Fruit fly (Drosophila melanogaster) whole organism, embryonic: ENCODE measurements around the gene Fam92.

Source experiments
- BtbVII ChIP-seq: fragments of 200-800 bp; sonication (Bioruptor generic); optimal IDR thresholded peaks from 3 replicates; lab custom pipeline; 2017; ENCODE audit warnings: missing biosample characterization, mild to moderate bottlenecking, missing genetic modification characterization
- CG1024 ChIP-seq: fragments of 200-800 bp; sonication (Bioruptor generic); IDR thresholded peaks from 2 replicates; pipeline ENCODE4 v1.3.6; 2022; ENCODE audit warnings: missing biosample characterization, missing genetic modification characterization
- CG12219 ChIP-seq: fragments of 200-800 bp; sonication (Bioruptor generic); optimal IDR thresholded peaks from 3 replicates; lab custom pipeline; 2018; ENCODE audit warnings: missing biosample characterization, mild to moderate bottlenecking, missing genetic modification characterization
- CG13123 ChIP-seq: fragments of 200-800 bp; sonication (Bioruptor generic); optimal IDR thresholded peaks from 2 replicates; lab custom pipeline; 2016; ENCODE audit warnings: missing biosample characterization, missing genetic modification characterization
- CG15011 ChIP-seq: fragments of 200-800 bp; sonication (Bioruptor generic); optimal IDR thresholded peaks from 3 replicates; lab custom pipeline; 2018; ENCODE audit warnings: missing biosample characterization, mild to moderate bottlenecking, missing genetic modification characterization
- CG17612 ChIP-seq: fragments of 200-800 bp; sonication (Bioruptor generic); IDR thresholded peaks from 2 replicates; pipeline ENCODE4 v1.3.6; 2022; ENCODE audit warnings: missing biosample characterization, missing genetic modification characterization
- CG3281 ChIP-seq: fragments of 200-800 bp; sonication (Bioruptor generic); optimal IDR thresholded peaks from 3 replicates; lab custom pipeline; 2017; ENCODE audit warnings: missing biosample characterization, mild to moderate bottlenecking, missing genetic modification characterization
- CG42726 ChIP-seq: fragments of 200-800 bp; sonication (Bioruptor generic); IDR thresholded peaks from 2 replicates; pipeline ENCODE4 v1.3.6; 2022; ENCODE audit warnings: missing biosample characterization, missing genetic modification characterization; ENCODE audit not compliant: partially characterized antibody
- CG5245 ChIP-seq: fragments of 200-800 bp; sonication (Bioruptor generic); optimal IDR thresholded peaks from 3 replicates; lab custom pipeline; 2016; ENCODE audit warnings: missing biosample characterization, missing genetic modification characterization
- CG6272 ChIP-seq: fragments of 200-800 bp; sonication (Bioruptor generic); IDR thresholded peaks from 2 replicates; pipeline ENCODE4 v1.3.6; 2022; ENCODE audit warnings: missing biosample characterization, missing genetic modification characterization
- CG6791 ChIP-seq: fragments of 200-800 bp; sonication (Bioruptor generic); IDR thresholded peaks from 3 replicates; pipeline ENCODE4 v1.3.6; 2022; ENCODE audit warnings: missing biosample characterization, missing genetic modification characterization; ENCODE audit not compliant: partially characterized antibody
- CG8478 ChIP-seq: fragments of >200 bp; optimal IDR thresholded peaks from 2 replicates; lab custom pipeline; 2018
- D19A ChIP-seq: fragments of 200-800 bp; optimal IDR thresholded peaks from 3 replicates; lab custom pipeline; 2019; ENCODE audit warnings: missing biosample characterization, mild to moderate bottlenecking, missing genetic modification characterization, moderate library complexity
- Dref ChIP-seq: fragments of 200-800 bp; sonication (Bioruptor generic); IDR thresholded peaks from 2 replicates; pipeline ENCODE4 v1.3.6; 2022; ENCODE audit warnings: missing biosample characterization, missing genetic modification characterization
- Eip74EF ChIP-seq, 2 experiments: fragments of 200-800 bp in 1 of 2; fragments of >200 bp in 1 of 2; sonication (Bioruptor generic) in 1 of 2; optimal IDR thresholded peaks; 2 replicates each; lab custom pipeline; 2017 to 2019; ENCODE audit warnings: missing biosample characterization in 2 of 2, missing genetic modification characterization in 2 of 2, mild to moderate bottlenecking in 1 of 2, moderate library complexity in 1 of 2
- Elba2 ChIP-seq: fragments of 200-800 bp; sonication (Bioruptor generic); optimal IDR thresholded peaks from 3 replicates; lab custom pipeline; 2016; ENCODE audit warnings: missing biosample characterization, missing genetic modification characterization
- Hand ChIP-seq: fragments of 200-800 bp; sonication (Bioruptor generic); optimal IDR thresholded peaks from 2 replicates; lab custom pipeline; 2017; ENCODE audit warnings: mild to moderate bottlenecking, missing biosample characterization, missing genetic modification reagents, missing genetic modification characterization
- Hmx ChIP-seq: fragments of 200-800 bp; sonication (Bioruptor generic); optimal IDR thresholded peaks from 2 replicates; lab custom pipeline; 2016; ENCODE audit warnings: missing biosample characterization, missing genetic modification characterization
- Hr39 ChIP-seq: fragments of >200 bp; optimal IDR thresholded peaks from 2 replicates; lab custom pipeline; 2017
- Hr78 ChIP-seq, 2 experiments: fragments of 200-800 bp in 1 of 2; fragments of >200 bp in 1 of 2; sonication (Bioruptor generic) in 1 of 2; optimal IDR thresholded peaks; 2 replicates each; lab custom pipeline; 2017 to 2019; ENCODE audit warnings: missing biosample characterization in 2 of 2, missing genetic modification characterization in 2 of 2, mild to moderate bottlenecking in 1 of 2, moderate library complexity in 1 of 2
- Lim3 ChIP-seq: fragments of 200-800 bp; sonication (Bioruptor generic); IDR thresholded peaks from 2 replicates; pipeline ENCODE4 v1.3.6; 2022; ENCODE audit warnings: missing biosample characterization, missing genetic modification characterization
- Lpt ChIP-seq: fragments of >200 bp; optimal IDR thresholded peaks from 2 replicates; lab custom pipeline; 2018; ENCODE audit warnings: missing biosample characterization, missing genetic modification characterization
- Mes4 ChIP-seq: fragments of 200-800 bp; sonication (Bioruptor generic); optimal IDR thresholded peaks from 2 replicates; lab custom pipeline; 2016; ENCODE audit warnings: missing biosample characterization, missing genetic modification characterization
- Mrtf ChIP-seq: fragments of 200-800 bp; sonication (Bioruptor generic); IDR thresholded peaks from 3 replicates; pipeline ENCODE4 v1.3.6; 2022; ENCODE audit warnings: missing biosample characterization, missing genetic modification characterization
- PHDP ChIP-seq: fragments of 200-800 bp; sonication (Bioruptor generic); optimal IDR thresholded peaks from 3 replicates; lab custom pipeline; 2018; ENCODE audit warnings: missing biosample characterization, mild to moderate bottlenecking, missing genetic modification characterization, moderate library complexity
- Scr ChIP-seq: fragments of 200-800 bp; sonication (Bioruptor generic); IDR thresholded peaks from 2 replicates; pipeline ENCODE4 v1.3.6; 2022; ENCODE audit warnings: missing biosample characterization, missing genetic modification characterization; ENCODE audit not compliant: partially characterized antibody
- Xbp1 ChIP-seq: fragments of 200-800 bp; sonication (Bioruptor generic); optimal IDR thresholded peaks from 3 replicates; lab custom pipeline; 2016; ENCODE audit warnings: missing biosample characterization, mild to moderate bottlenecking, missing genetic modification characterization
- cato ChIP-seq: fragments of 200-800 bp; sonication (Bioruptor generic); optimal IDR thresholded peaks from 2 replicates; lab custom pipeline; 2016; ENCODE audit warnings: missing biosample characterization, missing genetic modification characterization, borderline replicate concordance
- chinmo ChIP-seq: fragments of 200-800 bp; sonication (Bioruptor generic); IDR thresholded peaks from 4 replicates; pipeline ENCODE4 v1.3.6; 2022; ENCODE audit warnings: missing biosample characterization, missing genetic modification characterization; ENCODE audit not compliant: partially characterized antibody
- chn ChIP-seq: fragments of 200-800 bp; sonication (Bioruptor generic); optimal IDR thresholded peaks from 2 replicates; lab custom pipeline; 2016; ENCODE audit warnings: missing biosample characterization, missing genetic modification characterization
- crc ChIP-seq: fragments of 200-800 bp; sonication (Bioruptor generic); optimal IDR thresholded peaks from 2 replicates; lab custom pipeline; 2016; ENCODE audit warnings: missing biosample characterization, missing genetic modification characterization
- dan ChIP-seq: fragments of 200-800 bp; sonication (Bioruptor generic); IDR thresholded peaks from 2 replicates; pipeline ENCODE4 v1.3.6; 2022; ENCODE audit warnings: missing biosample characterization, missing genetic modification characterization
- danr ChIP-seq: fragments of 200-800 bp; sonication (Bioruptor generic); IDR thresholded peaks from 2 replicates; pipeline ENCODE4 v1.3.6; 2022; ENCODE audit warnings: missing biosample characterization, missing genetic modification characterization
- emc ChIP-seq: fragments of 200-800 bp; sonication (Bioruptor generic); optimal IDR thresholded peaks from 2 replicates; lab custom pipeline; 2016; ENCODE audit warnings: missing biosample characterization, missing genetic modification characterization
- fd3F ChIP-seq: fragments of 200-800 bp; sonication (Bioruptor generic); optimal IDR thresholded peaks from 2 replicates; lab custom pipeline; 2018; ENCODE audit warnings: missing biosample characterization, mild to moderate bottlenecking, missing genetic modification characterization, moderate library complexity
- fd64A ChIP-seq: fragments of 200-800 bp; sonication (Bioruptor generic); optimal IDR thresholded peaks from 3 replicates; lab custom pipeline; 2018; ENCODE audit warnings: missing biosample characterization, mild to moderate bottlenecking, missing genetic modification characterization
- ftz-f1 ChIP-seq: fragments of 200-800 bp; sonication (Bioruptor generic); optimal IDR thresholded peaks from 2 replicates; lab custom pipeline; 2016; ENCODE audit warnings: missing biosample characterization, missing genetic modification characterization
- her ChIP-seq: fragments of 200-800 bp; sonication (Bioruptor generic); optimal IDR thresholded peaks from 2 replicates; lab custom pipeline; 2016; ENCODE audit warnings: missing biosample characterization, missing genetic modification characterization
- insv ChIP-seq, 2 experiments: fragments of 200-800 bp; sonication (Bioruptor generic); optimal IDR thresholded peaks; 3 replicates each; lab custom pipeline; 2016 to 2018; ENCODE audit warnings: missing biosample characterization in 2 of 2, missing genetic modification characterization in 2 of 2
- jigr1 ChIP-seq: fragments of 200-800 bp; sonication (Bioruptor generic); IDR thresholded peaks from 3 replicates; pipeline ENCODE4 v1.3.6; 2022; ENCODE audit warnings: missing biosample characterization, missing genetic modification characterization
- kah ChIP-seq: fragments of 200-800 bp; sonication (Bioruptor generic); optimal IDR thresholded peaks from 2 replicates; lab custom pipeline; 2018; ENCODE audit warnings: missing biosample characterization, mild to moderate bottlenecking, missing genetic modification characterization
- lbe ChIP-seq: fragments of 200-800 bp; sonication (Bioruptor generic); optimal IDR thresholded peaks from 2 replicates; lab custom pipeline; 2016; ENCODE audit warnings: missing biosample characterization, mild to moderate bottlenecking, missing genetic modification characterization
- maf-S ChIP-seq: fragments of 200-800 bp; sonication (Bioruptor generic); optimal IDR thresholded peaks from 2 replicates; lab custom pipeline; 2016; ENCODE audit warnings: missing biosample characterization, missing genetic modification characterization
- mld ChIP-seq: fragments of 200-800 bp; sonication (Bioruptor generic); IDR thresholded peaks from 3 replicates; pipeline ENCODE4 v1.3.6; 2022; ENCODE audit warnings: missing biosample characterization, missing genetic modification characterization; ENCODE audit not compliant: partially characterized antibody
- nerfin-2 ChIP-seq: fragments of 200-800 bp; sonication (Bioruptor generic); IDR thresholded peaks from 2 replicates; pipeline ENCODE4 v1.3.6; 2022; ENCODE audit warnings: missing biosample characterization, missing genetic modification characterization; ENCODE audit not compliant: partially characterized antibody
- peb ChIP-seq: fragments of 200-800 bp; sonication (Bioruptor generic); IDR thresholded peaks from 2 replicates; pipeline ENCODE4 v1.3.6; 2022; ENCODE audit warnings: missing biosample characterization, missing genetic modification characterization
- pita ChIP-seq: fragments of 200-800 bp; sonication (Bioruptor generic); optimal IDR thresholded peaks from 2 replicates; lab custom pipeline; 2017; ENCODE audit warnings: missing biosample characterization, mild to moderate bottlenecking, missing genetic modification characterization
- sna ChIP-seq: fragments of 200-800 bp; sonication (Bioruptor generic); IDR thresholded peaks from 2 replicates; pipeline ENCODE4 v1.3.6; 2022; ENCODE audit warnings: missing biosample characterization, missing genetic modification characterization; ENCODE audit not compliant: partially characterized antibody
- trem ChIP-seq: fragments of 200-800 bp; optimal IDR thresholded peaks from 3 replicates; lab custom pipeline; 2019; ENCODE audit warnings: missing biosample characterization, mild to moderate bottlenecking, missing genetic modification characterization, moderate library complexity
- trh ChIP-seq: fragments of 200-800 bp; sonication (Bioruptor generic); optimal IDR thresholded peaks from 2 replicates; lab custom pipeline; 2016; ENCODE audit warnings: missing biosample characterization, missing genetic modification characterization
- twi ChIP-seq: fragments of 200-800 bp; optimal IDR thresholded peaks from 2 replicates; lab custom pipeline; 2019; ENCODE audit warnings: missing biosample characterization, mild to moderate bottlenecking, missing genetic modification characterization, moderate library complexity
- yki ChIP-seq: fragments of >200 bp; optimal IDR thresholded peaks from 3 replicates; lab custom pipeline; 2018

Gene Fam92

dm6 chr2L:12475308-12475707 lies 50.6 kb downstream of the Fam92 start:
- TF ChIP-seq mld (no peak), CG6272 (GFP tag; lab: Robert Waterston, UW) (no peak), danr (GFP tag; lab: Robert Waterston, UW) (no peak), fd64A (GFP tag; lab: Kevin White, UChicago) (no peak), dan (GFP tag; lab: Robert Waterston, UW) (no peak), trh (no peak), CG13123 (no peak), lbe (GFP tag; lab: Kevin White, UChicago) (peak; percentile 82), jigr1 (no peak), emc (GFP tag; lab: Kevin White, UChicago) (no peak), chn (no peak), CG42726 (GFP tag; lab: Robert Waterston, UW) (no peak), CG6791 (no peak), Mes4 (GFP tag; lab: Kevin White, UChicago) (no peak), crc (no peak), Xbp1 (GFP tag; lab: Kevin White, UChicago) (no peak), Dref (no peak), CG12219 (GFP tag; lab: Kevin White, UChicago) (peak; percentile 20), Eip74EF (GFP tag; optimal IDR thresholded peaks at IDR 0.05; lab: Kevin White, UChicago) (no peak), Elba2 (GFP tag; lab: Kevin White, UChicago) (no peak), her (GFP tag; lab: Kevin White, UChicago) (no peak), D19A (tag; lab: Kevin White, UChicago) (no peak), Hr78 (GFP tag; optimal IDR thresholded peaks at IDR 0.05; lab: Kevin White, UChicago) (no peak), Hand (GFP tag; lab: Kevin White, UChicago) (peak; percentile 7), CG1024 (GFP tag; lab: Robert Waterston, UW) (no peak), sna (GFP tag; lab: Robert Waterston, UW) (no peak), CG5245 (GFP tag; lab: Kevin White, UChicago) (no peak), yki (lab: Kevin White, UChicago) (no peak), BtbVII (GFP tag; lab: Kevin White, UChicago) (peak; percentile 68), Scr (GFP tag; lab: Robert Waterston, UW) (no peak), Mrtf (no peak), trem (tag; lab: Kevin White, UChicago) (no peak), Hr39 (no peak), fd3F (GFP tag; lab: Kevin White, UChicago) (peak; percentile 27), CG15011 (GFP tag; lab: Kevin White, UChicago) (peak; percentile 18), insv (GFP tag; optimal IDR thresholded peaks at IDR 0.05; lab: Kevin White, UChicago) (no peak), Lpt (GFP tag; lab: Kevin White, UChicago) (no peak), maf-S (GFP tag; lab: Kevin White, UChicago) (no peak), Hmx (GFP tag; lab: Kevin White, UChicago) (no peak), nerfin-2 (no peak), CG8478 (lab: Kevin White, UChicago) (no peak), PHDP (tag; lab: Kevin White, UChicago) (peak; percentile 73), kah (GFP tag; lab: Kevin White, UChicago) (no peak), twi (tag; lab: Kevin White, UChicago) (no peak), cato (GFP tag; lab: Kevin White, UChicago) (no peak), pita (GFP tag; lab: Kevin White, UChicago) (no peak), ftz-f1 (GFP tag; lab: Kevin White, UChicago) (peak; percentile 73), Lim3 (GFP tag; lab: Robert Waterston, UW) (no peak), chinmo (GFP tag; lab: Robert Waterston, UW) (no peak), CG3281 (GFP tag; lab: Kevin White, UChicago) (peak; percentile 67), CG17612 (0 out of 2 replicates have a peak, but pooled peaks have one; percentile 5), peb (no peak)
